Worm (Caenorhabditis elegans) whole organism, midembryonic: ENCODE data around the gene arle-14.

Experiments used
- T22C8.4 ChIP-seq: fragments of 200-800 bp; sonication (Bioruptor generic); IDR thresholded peaks from 2 replicates; pipeline ENCODE4 v1.3.6; 2022; ENCODE audit warnings: missing genetic modification characterization, missing compliant biosample characterization
- cog-1 ChIP-seq: sonication (generic microtip); optimal IDR thresholded peaks from 2 replicates; lab custom pipeline; 2016; ENCODE audit warnings: missing genetic modification characterization, missing compliant biosample characterization
- flt-1 ChIP-seq: fragments of 200-800 bp; sonication (Bioruptor generic); IDR thresholded peaks from 2 replicates; pipeline ENCODE4 v1.3.6; 2022; ENCODE audit warnings: missing genetic modification characterization, missing compliant biosample characterization
- klf-2 ChIP-seq: fragments of 200-800 bp; sonication (Bioruptor generic); conservative IDR thresholded peaks from 2 replicates; pipeline ENCODE4 v1.3.6; 2022; ENCODE audit warnings: missing genetic modification reagents, missing genetic modification characterization, missing compliant biosample characterization
- med-1 ChIP-seq: sonication (generic microtip); optimal IDR thresholded peaks from 2 replicates; lab custom pipeline; 2017; ENCODE audit warnings: missing genetic modification characterization, mild to moderate bottlenecking, missing compliant biosample characterization, antibody characterized with exemption, missing genetic modification reagents; ENCODE audit not compliant: insufficient read depth
- ref-1 ChIP-seq: fragments of 200-800 bp; sonication (Bioruptor generic); conservative IDR thresholded peaks from 2 replicates; pipeline ENCODE4 v1.3.6; 2022; ENCODE audit warnings: missing genetic modification reagents, missing genetic modification characterization, missing compliant biosample characterization
- tab-1 ChIP-seq: fragments of 200-800 bp; sonication (Bioruptor generic); IDR thresholded peaks from 2 replicates; pipeline ENCODE4 v1.3.6; 2022; ENCODE audit warnings: missing genetic modification characterization, missing compliant biosample characterization
- ztf-23 ChIP-seq: fragments of 200-800 bp; sonication (Bioruptor generic); IDR thresholded peaks from 2 replicates; pipeline ENCODE4 v1.3.6; 2022; ENCODE audit warnings: missing genetic modification reagents, missing genetic modification characterization, missing compliant biosample characterization
- ztf-29 ChIP-seq: fragments of 200-800 bp; sonication (Bioruptor generic); IDR thresholded peaks from 2 replicates; pipeline ENCODE4 v1.3.6; 2022; ENCODE audit warnings: missing genetic modification reagents, missing genetic modification characterization, missing compliant biosample characterization

arle-14 gene

ce11 chrIII:5697963-5698730 lies 5.4 kb downstream of the arle-14 start, which contains the start of the genes lgg-3 and rgs-5:
Gene lgg-3, minus strand, starts transcription at chrIII:5698013.
Gene rgs-5, plus strand, starts transcription at chrIII:5698555.
- TF ChIP-seq ref-1 (GFP tag; lab: Robert Waterston, UW) (no peak), T22C8.4 (GFP tag; lab: Robert Waterston, UW) (no peak), tab-1 (no peak), med-1 (GFP tag; lab: Kevin White, UChicago) (no peak), ztf-29 (GFP tag; lab: Robert Waterston, UW) (no peak), ztf-23 (no peak), klf-2 (GFP tag; lab: Robert Waterston, UW) (no peak), flt-1 (no peak), cog-1 (tag; lab: Kevin White, UChicago) (no peak)

ce11 chrIII:5701491-5701890 lies 8.8 kb downstream of the arle-14 start:
- TF ChIP-seq ztf-29 (GFP tag; lab: Robert Waterston, UW): no peak
- no peak for TF ChIP-seq flt-1
- TF ChIP-seq klf-2 (GFP tag; lab: Robert Waterston, UW): no peak
- TF ChIP-seq med-1 (GFP tag; lab: Kevin White, UChicago): no peak
- no peak for TF ChIP-seq ref-1 (GFP tag; lab: Robert Waterston, UW)
- no peak for TF ChIP-seq cog-1 (tag; lab: Kevin White, UChicago)
- TF ChIP-seq tab-1: no peak
- TF ChIP-seq ztf-23: no peak
- TF ChIP-seq T22C8.4 (GFP tag; lab: Robert Waterston, UW): no peak

- no peak for TF ChIP-seq T22C8.4 (GFP tag; lab: Robert Waterston, UW)
- no peak for TF ChIP-seq tab-1
- no peak for TF ChIP-seq ztf-29 (GFP tag; lab: Robert Waterston, UW)
- TF ChIP-seq ref-1 (GFP tag; lab: Robert Waterston, UW): no peak
- TF ChIP-seq cog-1 (tag; lab: Kevin White, UChicago): no peak
- no peak for TF ChIP-seq flt-1
- TF ChIP-seq klf-2 (GFP tag; lab: Robert Waterston, UW): no peak
- no peak for TF ChIP-seq ztf-23
- no peak for TF ChIP-seq med-1 (GFP tag; lab: Kevin White, UChicago)
These were observed 12.7 kb downstream of the arle-14 start, which contains the start of gene swp-1 for ce11 chrIII:5705228-5705888. Gene swp-1, minus strand, starts transcription at chrIII:5705525.

ce11 chrIII:5706077-5706627 lies 13.4 kb downstream of the arle-14 start, which contains the start of gene rpl-23:
Gene rpl-23, minus strand, starts transcription at chrIII:5706127.
- TF ChIP-seq cog-1 (tag; lab: Kevin White, UChicago) (peak; percentile 54), ztf-29 (GFP tag; lab: Robert Waterston, UW) (no peak), flt-1 (peak; percentile 66), tab-1 (no peak), med-1 (GFP tag; lab: Kevin White, UChicago) (no peak), klf-2 (GFP tag; lab: Robert Waterston, UW) (no peak), ztf-23 (no peak), T22C8.4 (GFP tag; lab: Robert Waterston, UW) (peak; percentile 96), ref-1 (GFP tag; lab: Robert Waterston, UW) (no peak)

ce11 chrIII:5707546-5707945 lies 14.8 kb downstream of the arle-14 start:
- TF ChIP-seq klf-2 (GFP tag; lab: Robert Waterston, UW): no peak
- TF ChIP-seq ztf-29 (GFP tag; lab: Robert Waterston, UW): no peak
- TF ChIP-seq ref-1 (GFP tag; lab: Robert Waterston, UW): no peak
- no peak for TF ChIP-seq tab-1
- no peak for TF ChIP-seq cog-1 (tag; lab: Kevin White, UChicago)
- no peak for TF ChIP-seq T22C8.4 (GFP tag; lab: Robert Waterston, UW)
- no peak for TF ChIP-seq ztf-23
- TF ChIP-seq med-1 (GFP tag; lab: Kevin White, UChicago): no peak
- no peak for TF ChIP-seq flt-1

- TF ChIP-seq med-1 (GFP tag; lab: Kevin White, UChicago) (no peak), ref-1 (GFP tag; lab: Robert Waterston, UW) (no peak), ztf-23 (no peak), flt-1 (no peak), cog-1 (tag; lab: Kevin White, UChicago) (no peak), tab-1 (no peak), ztf-29 (GFP tag; lab: Robert Waterston, UW) (no peak), klf-2 (GFP tag; lab: Robert Waterston, UW) (no peak), T22C8.4 (GFP tag; lab: Robert Waterston, UW) (no peak)
These were observed 15.3 kb downstream of the arle-14 start for ce11 chrIII:5708024-5708423.

ce11 chrIII:5709224-5709623 lies 16.5 kb downstream of the arle-14 start, which contains the start of gene hpo-28:
Gene hpo-28, minus strand, starts transcription at chrIII:5709324.
- TF ChIP-seq ztf-23 (no peak), tab-1 (no peak), ref-1 (GFP tag; lab: Robert Waterston, UW) (no peak), klf-2 (GFP tag; lab: Robert Waterston, UW) (no peak), T22C8.4 (GFP tag; lab: Robert Waterston, UW) (no peak), flt-1 (no peak)

ce11 chrIII:5710045-5710444 lies 17.3 kb downstream of the arle-14 start, which contains the start of gene B0336.12:
Gene B0336.12, minus strand, starts transcription at chrIII:5710145.
- TF ChIP-seq tab-1 (no peak), ztf-23 (no peak), T22C8.4 (GFP tag; lab: Robert Waterston, UW) (no peak), flt-1 (no peak), klf-2 (GFP tag; lab: Robert Waterston, UW) (no peak), med-1 (GFP tag; lab: Kevin White, UChicago) (no peak), ref-1 (GFP tag; lab: Robert Waterston, UW) (no peak)
